Fruit fly (Drosophila melanogaster): ENCODE measurements around the gene CG7872.

The CG7872 gene

dm6 chrX:15532062-15532461 lies 45.9 kb upstream of the CG7872 start (continued):
- TF ChIP-seq B-H1 (GFP tag; IDR thresholded peaks at IDR 0.05) (no peak), Dbx (GFP tag; IDR thresholded peaks at IDR 0.05) (0 out of 3 replicates have a peak, but pooled peaks have one; percentile 41), C15 (GFP tag; IDR thresholded peaks at IDR 0.05) (no peak), repo (GFP tag; optimal IDR thresholded peaks at IDR 0.05) (no peak), slbo (GFP tag; IDR thresholded peaks at IDR 0.05) (peak; percentile 67), Hand (GFP tag; optimal IDR thresholded peaks at IDR 0.05) (no peak), Camta (GFP tag; optimal IDR thresholded peaks at IDR 0.05) (no peak), Hr78 (GFP tag; optimal IDR thresholded peaks at IDR 0.05) (no peak), az2 (GFP tag; optimal IDR thresholded peaks at IDR 0.05) (peak; percentile 30), dan (GFP tag; IDR thresholded peaks at IDR 0.05) (no peak), CG15514 (GFP tag; optimal IDR thresholded peaks at IDR 0.05) (no peak), tll (GFP tag; optimal IDR thresholded peaks at IDR 0.05) (no peak), Deaf1 (tag; optimal IDR thresholded peaks at IDR 0.05) (no peak), vnd (GFP tag; IDR thresholded peaks at IDR 0.05; ENCODE audit: partially characterized antibody) (no peak), CG7963 (GFP tag; IDR thresholded peaks at IDR 0.05; ENCODE audit: partially characterized antibody) (no peak), seq (GFP tag; IDR thresholded peaks at IDR 0.05) (no peak), CG11085 (GFP tag; IDR thresholded peaks at IDR 0.05) (0 out of 2 replicates have a peak, but pooled peaks have one; percentile 30), MTF-1 (GFP tag; optimal IDR thresholded peaks at IDR 0.05; ENCODE audit: borderline replicate concordance) (no peak), Doc2 (GFP tag; IDR thresholded peaks at IDR 0.05) (no peak), zfh2 (GFP tag; optimal IDR thresholded peaks at IDR 0.05) (no peak), HLH54F (GFP tag; optimal IDR thresholded peaks at IDR 0.05) (no peak), gcm2 (GFP tag; optimal IDR thresholded peaks at IDR 0.05) (no peak), Sox102F (GFP tag; optimal IDR thresholded peaks at IDR 0.05) (peak; percentile 62), nerfin-2 (GFP tag; IDR thresholded peaks at IDR 0.05; ENCODE audit: partially characterized antibody) (no peak), CG2678 (tag; optimal IDR thresholded peaks at IDR 0.05) (peak; percentile 62), H15 (GFP tag; IDR thresholded peaks at IDR 0.05) (0 out of 3 replicates have a peak, but pooled peaks have one; percentile 32), CG2875 (GFP tag; optimal IDR thresholded peaks at IDR 0.05) (no peak), pum (GFP tag; optimal IDR thresholded peaks at IDR 0.05) (peak; percentile 3), CG3065 (GFP tag; optimal IDR thresholded peaks at IDR 0.05) (no peak), unc-4 (GFP tag; IDR thresholded peaks at IDR 0.05; ENCODE audit: partially characterized antibody) (no peak), phol (tag; optimal IDR thresholded peaks at IDR 0.05) (peak; percentile 42), run (tag; optimal IDR thresholded peaks at IDR 0.05) (no peak), dati (GFP tag; IDR thresholded peaks at IDR 0.05) (no peak), CoRest (tag; optimal IDR thresholded peaks at IDR 0.05) (peak; percentile 37), Meics (GFP tag; optimal IDR thresholded peaks at IDR 0.05) (peak; percentile 21), CG6813 (GFP tag; optimal IDR thresholded peaks at IDR 0.05) (no peak), CG7745 (tag; optimal IDR thresholded peaks at IDR 0.05) (no peak), CG14014 (GFP tag; IDR thresholded peaks at IDR 0.05) (0 out of 2 replicates have a peak, but pooled peaks have one; percentile 29), ro (GFP tag; IDR thresholded peaks at IDR 0.05) (no peak), gt (GFP tag; IDR thresholded peaks at IDR 0.05) (no peak), Rfx (GFP tag; IDR thresholded peaks at IDR 0.05) (peak; percentile 72), CG6175 (GFP tag; IDR thresholded peaks at IDR 0.05) (no peak), CG17829 (tag; optimal IDR thresholded peaks at IDR 0.05) (peak; percentile 9), shn (GFP tag; optimal IDR thresholded peaks at IDR 0.05) (no peak), CHES-1-like (GFP tag; optimal IDR thresholded peaks at IDR 0.05) (no peak), CG8089 (GFP tag; optimal IDR thresholded peaks at IDR 0.05) (no peak), CG12219 (GFP tag; optimal IDR thresholded peaks at IDR 0.05) (no peak), CG12659 (GFP tag; optimal IDR thresholded peaks at IDR 0.05) (peak; percentile 22), cwo (GFP tag; optimal IDR thresholded peaks at IDR 0.05) (peak; percentile 27), prd (optimal IDR thresholded peaks at IDR 0.05) (no peak), prd (GFP tag; IDR thresholded peaks at IDR 0.05) (peak; percentile 41; the same call in 1 of the 3 replicates)

Measured in whole organism, embryonic.